Fruit fly (Drosophila melanogaster) whole organism, wandering third instar larva: ENCODE measurements around the gene CG2017.

Experiments
- Abd-B ChIP-seq: fragments of >200 bp; optimal IDR thresholded peaks from 2 replicates; lab custom pipeline; 2017; ENCODE audit warnings: missing biosample characterization, missing genetic modification characterization
- CG32264 ChIP-seq: fragments of 200-800 bp; sonication (Bioruptor generic); optimal IDR thresholded peaks from 2 replicates; lab custom pipeline; 2016; ENCODE audit warnings: missing biosample characterization, missing genetic modification characterization
- CG9705 ChIP-seq: fragments of 200-800 bp; sonication (Bioruptor generic); optimal IDR thresholded peaks from 2 replicates; lab custom pipeline; 2018; ENCODE audit warnings: missing biosample characterization, mild to moderate bottlenecking, missing genetic modification characterization
- CrebA ChIP-seq: fragments of 200-800 bp; sonication (Bioruptor generic); optimal IDR thresholded peaks from 2 replicates; lab custom pipeline; 2016; ENCODE audit warnings: missing biosample characterization, mild to moderate bottlenecking, missing genetic modification characterization, borderline replicate concordance
- Dfd ChIP-seq: fragments of >200 bp; optimal IDR thresholded peaks from 2 replicates; lab custom pipeline; 2017; ENCODE audit warnings: missing biosample characterization, missing genetic modification characterization
- Dif ChIP-seq: fragments of 200-275, 200-300 bp; sonication (Bioruptor generic); optimal IDR thresholded peaks from 2 replicates; lab custom pipeline; 2018; ENCODE audit warnings: missing biosample characterization, missing genetic modification characterization; ENCODE audit not compliant: partially characterized antibody
- GATAd ChIP-seq: sonication (Bioruptor generic); optimal IDR thresholded peaks from 2 replicates; lab custom pipeline; 2016; ENCODE audit warnings: missing biosample characterization, missing genetic modification characterization
- HLH106 ChIP-seq: fragments of 200-800 bp; optimal IDR thresholded peaks from 3 replicates; lab custom pipeline; 2019; ENCODE audit warnings: missing biosample characterization, mild to moderate bottlenecking, missing genetic modification characterization, moderate library complexity
- Hnf4 ChIP-seq: fragments of 200-800 bp; sonication (Bioruptor generic); optimal IDR thresholded peaks from 2 replicates; lab custom pipeline; 2016; ENCODE audit warnings: missing biosample characterization, mild to moderate bottlenecking, missing genetic modification characterization
- Hr78 ChIP-seq: fragments of >200 bp; optimal IDR thresholded peaks from 2 replicates; lab custom pipeline; 2017; ENCODE audit warnings: missing biosample characterization, missing genetic modification characterization
- Hr83 ChIP-seq: fragments of 200-300 bp; sonication (Bioruptor generic); optimal IDR thresholded peaks from 2 replicates; lab custom pipeline; 2016; ENCODE audit warnings: missing biosample characterization, mild to moderate bottlenecking, missing genetic modification characterization, moderate library complexity; ENCODE audit not compliant: poor library complexity, severe bottlenecking
- Jra ChIP-seq: sonication (Bioruptor generic); optimal IDR thresholded peaks from 2 replicates; lab custom pipeline; 2016; ENCODE audit warnings: missing biosample characterization, missing genetic modification characterization
- Mio ChIP-seq: sonication (Bioruptor generic); optimal IDR thresholded peaks from 2 replicates; lab custom pipeline; 2016; ENCODE audit warnings: missing biosample characterization, missing genetic modification characterization
- Myc ChIP-seq: fragments of >200 bp; optimal IDR thresholded peaks from 2 replicates; lab custom pipeline; 2017
- N ChIP-seq: fragments of >200 bp; optimal IDR thresholded peaks from 2 replicates; lab custom pipeline; 2018; ENCODE audit warnings: missing biosample characterization, missing external identifiers, missing genetic modification characterization
- OdsH ChIP-seq: fragments of 200-800 bp; sonication (Bioruptor generic); optimal IDR thresholded peaks from 2 replicates; lab custom pipeline; 2016; ENCODE audit warnings: missing biosample characterization, mild to moderate bottlenecking, missing genetic modification characterization
- Rel ChIP-seq, 2 experiments: fragments of 200-800 bp; sonication (Bioruptor generic) in 1 of 2; optimal IDR thresholded peaks; 2 replicates in 1 of 2; 3 replicates in 1 of 2; lab custom pipeline; 2016 to 2019; ENCODE audit warnings: mild to moderate bottlenecking in 2 of 2, missing biosample characterization in 2 of 2, missing genetic modification characterization in 2 of 2, moderate library complexity in 1 of 2
- Sp1 ChIP-seq: fragments of 200-800 bp; sonication (Bioruptor generic); optimal IDR thresholded peaks from 3 replicates; lab custom pipeline; 2019; ENCODE audit warnings: missing biosample characterization, mild to moderate bottlenecking, missing genetic modification characterization, moderate library complexity
- Vsx2 ChIP-seq: fragments of 200-300, 225-300 bp; sonication (Bioruptor generic); optimal IDR thresholded peaks from 2 replicates; lab custom pipeline; 2018; ENCODE audit warnings: missing biosample characterization, missing genetic modification characterization; ENCODE audit not compliant: partially characterized antibody
- br ChIP-seq: fragments of 200-800 bp; sonication (Bioruptor generic); optimal IDR thresholded peaks from 2 replicates; lab custom pipeline; 2016; ENCODE audit warnings: missing biosample characterization, missing genetic modification characterization
- brk ChIP-seq: fragments of 200-800 bp; sonication (Bioruptor generic); optimal IDR thresholded peaks from 2 replicates; lab custom pipeline; 2016; ENCODE audit warnings: missing biosample characterization, mild to moderate bottlenecking, missing genetic modification characterization
- dl ChIP-seq, 2 experiments: fragments of 175-275, 200-275 bp in 1 of 2; fragments of 200-275 bp in 1 of 2; sonication (Bioruptor generic); optimal IDR thresholded peaks; lab custom pipeline; 2018; ENCODE audit warnings: mild to moderate bottlenecking in 2 of 2, missing biosample characterization in 2 of 2, missing genetic modification characterization in 2 of 2, moderate library complexity in 2 of 2; ENCODE audit not compliant: partially characterized antibody in 2 of 2, insufficient read depth in 1 of 2
- dmrt93B ChIP-seq: fragments of 200-800 bp; sonication (Bioruptor generic); optimal IDR thresholded peaks from 2 replicates; lab custom pipeline; 2018; ENCODE audit warnings: missing biosample characterization, mild to moderate bottlenecking, missing genetic modification characterization
- dsf ChIP-seq: sonication (Bioruptor generic); optimal IDR thresholded peaks from 2 replicates; lab custom pipeline; 2016; ENCODE audit warnings: missing biosample characterization, missing genetic modification characterization, borderline replicate concordance
- ey ChIP-seq: fragments of 200-800 bp; sonication (Bioruptor generic); optimal IDR thresholded peaks from 2 replicates; lab custom pipeline; 2016; ENCODE audit warnings: missing biosample characterization, missing genetic modification characterization
- foxo ChIP-seq, 2 experiments: fragments of 200-800 bp; sonication (Bioruptor generic); optimal IDR thresholded peaks; 2 replicates in 1 of 2; 3 replicates in 1 of 2; lab custom pipeline; 2016 to 2017; ENCODE audit warnings: missing biosample characterization in 2 of 2, missing genetic modification characterization in 2 of 2
- fru ChIP-seq: fragments of 200-800 bp; sonication (Bioruptor generic); optimal IDR thresholded peaks from 3 replicates; lab custom pipeline; 2016; ENCODE audit warnings: missing biosample characterization, mild to moderate bottlenecking, missing genetic modification characterization
- h ChIP-seq: fragments of 200-800 bp; sonication (Bioruptor generic); optimal IDR thresholded peaks from 3 replicates; lab custom pipeline; 2016; ENCODE audit warnings: missing biosample characterization, mild to moderate bottlenecking, missing genetic modification characterization
- jim ChIP-seq: fragments of 175-275, 200-325 bp; sonication (Bioruptor generic); optimal IDR thresholded peaks from 2 replicates; lab custom pipeline; 2016; ENCODE audit warnings: missing biosample characterization, mild to moderate bottlenecking, missing genetic modification characterization
- lola ChIP-seq: fragments of >200 bp; optimal IDR thresholded peaks from 2 replicates; lab custom pipeline; 2017; ENCODE audit warnings: missing biosample characterization, missing genetic modification characterization
- pan ChIP-seq: fragments of >200 bp; optimal IDR thresholded peaks from 2 replicates; lab custom pipeline; 2017
- psq ChIP-seq: fragments of 200-800 bp; sonication (Bioruptor generic); optimal IDR thresholded peaks from 3 replicates; lab custom pipeline; 2017; ENCODE audit warnings: missing biosample characterization, mild to moderate bottlenecking, missing genetic modification characterization, moderate library complexity
- rgr ChIP-seq: fragments of 200-800 bp; sonication (Bioruptor generic); optimal IDR thresholded peaks from 3 replicates; lab custom pipeline; 2016; ENCODE audit warnings: missing biosample characterization, mild to moderate bottlenecking, missing genetic modification characterization
- sage ChIP-seq: fragments of 200-800 bp; sonication (Bioruptor generic); optimal IDR thresholded peaks from 2 replicates; lab custom pipeline; 2016; ENCODE audit warnings: missing biosample characterization, mild to moderate bottlenecking, missing genetic modification characterization
- sv ChIP-seq: fragments of 200-800 bp; sonication (Bioruptor generic); optimal IDR thresholded peaks from 3 replicates; lab custom pipeline; 2016; ENCODE audit warnings: missing biosample characterization, missing genetic modification characterization
- tai ChIP-seq: sonication (Bioruptor generic); optimal IDR thresholded peaks from 2 replicates; lab custom pipeline; 2016; ENCODE audit warnings: missing biosample characterization, missing genetic modification characterization
- usp ChIP-seq: fragments of >200 bp; optimal IDR thresholded peaks from 2 replicates; lab custom pipeline; 2017; ENCODE audit warnings: missing biosample characterization, missing genetic modification characterization
- woc ChIP-seq: sonication (Bioruptor generic); optimal IDR thresholded peaks from 2 replicates; lab custom pipeline; 2016; ENCODE audit warnings: missing biosample characterization, mild to moderate bottlenecking, missing genetic modification characterization

The CG2017 gene

dm6 chr3R:5832345-5832981, 29.7 kb downstream of the CG2017 start:
- no peak for TF ChIP-seq usp (GFP tag; lab: Kevin White, UChicago)

DNA sequence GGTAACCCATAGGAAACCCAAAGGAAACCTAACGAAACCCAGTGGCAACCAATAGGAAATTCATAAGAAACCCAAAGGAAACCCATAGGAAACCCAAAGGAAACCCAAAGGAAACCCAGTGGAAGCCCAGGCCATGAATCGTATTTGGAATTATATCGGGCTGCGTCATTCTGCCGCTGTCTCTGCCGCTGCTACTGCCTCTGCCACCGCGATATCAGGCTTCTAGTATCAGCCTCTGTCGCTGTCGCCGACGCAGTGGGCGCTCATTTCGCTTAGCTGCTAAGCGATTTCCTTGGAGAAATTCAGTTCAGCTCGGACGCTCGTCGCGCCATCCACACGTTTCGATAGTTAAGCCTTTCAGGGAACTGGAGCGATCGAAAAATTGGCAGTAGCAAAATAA, 30.9 kb downstream of the CG2017 start, which contains the start of gene CG1208:
Gene CG1208, plus strand, starts transcription at position 301 of the 400 bp plus-strand sequence.
- no peak for TF ChIP-seq psq (GFP tag; lab: Kevin White, UChicago)
- TF ChIP-seq OdsH = no peak
- no peak for TF ChIP-seq Hr78 (GFP tag; lab: Kevin White, UChicago)
- no peak for TF ChIP-seq Vsx2
- TF ChIP-seq lola (GFP tag; lab: Kevin White, UChicago) = no peak
- TF ChIP-seq h (GFP tag; lab: Kevin White, UChicago) = no peak
- TF ChIP-seq Rel (GFP tag; optimal IDR thresholded peaks at IDR 0.05; lab: Kevin White, UChicago) = no peak
- no peak for TF ChIP-seq Rel (tag; optimal IDR thresholded peaks at IDR 0.05; lab: Kevin White, UChicago)
- TF ChIP-seq fru = no peak
- TF ChIP-seq woc (GFP tag; lab: Kevin White, UChicago) = no peak
- no peak for TF ChIP-seq CG32264 (GFP tag; lab: Kevin White, UChicago)
- no peak for TF ChIP-seq ey (GFP tag; lab: Kevin White, UChicago)

dm6 chr3R:5829762-5830161, 32.4 kb downstream of the CG2017 start, which contains the start of gene glob3:
Gene glob3 (plus strand): TSS chr3R:5830062.
- no peak for TF ChIP-seq brk (GFP tag; lab: Kevin White, UChicago)
- no peak for TF ChIP-seq HLH106 (tag; lab: Kevin White, UChicago)
- no peak for TF ChIP-seq Vsx2
- TF ChIP-seq OdsH = no peak
- TF ChIP-seq fru = no peak
- TF ChIP-seq br (GFP tag; lab: Kevin White, UChicago) = no peak
- no peak for TF ChIP-seq CG9705 (GFP tag; lab: Kevin White, UChicago)
- no peak for TF ChIP-seq foxo (GFP tag; optimal IDR thresholded peaks at IDR 0.05; lab: Kevin White, UChicago)
- no peak for TF ChIP-seq GATAd

- TF ChIP-seq dsf (GFP tag; lab: Kevin White, UChicago) (peak; percentile 58), Myc (peak; percentile 33), Rel (GFP tag; optimal IDR thresholded peaks at IDR 0.05; lab: Kevin White, UChicago) (peak; percentile 25), Rel (tag; optimal IDR thresholded peaks at IDR 0.05; lab: Kevin White, UChicago) (peak; percentile 41), dl (GFP tag; optimal IDR thresholded peaks at IDR 0.05; lab: Kevin White, UChicago; ENCODE audit: insufficient read depth in 1 of 2, partially characterized antibody in 2 of 2) (no peak), CG32264 (GFP tag; lab: Kevin White, UChicago) (peak; percentile 21), woc (GFP tag; lab: Kevin White, UChicago) (peak; percentile 76), usp (GFP tag; lab: Kevin White, UChicago) (no peak), sage (GFP tag; lab: Kevin White, UChicago) (peak; percentile 78), Dif (GFP tag; lab: Kevin White, UChicago) (no peak), br (GFP tag; lab: Kevin White, UChicago) (peak; percentile 70), lola (GFP tag; lab: Kevin White, UChicago) (no peak), tai (GFP tag; lab: Kevin White, UChicago) (no peak), CG9705 (GFP tag; lab: Kevin White, UChicago) (peak; percentile 48), Sp1 (GFP tag; lab: Kevin White, UChicago) (peak; percentile 70), Hr78 (GFP tag; lab: Kevin White, UChicago) (no peak), Jra (GFP tag; lab: Kevin White, UChicago) (peak; percentile 86), N (GFP tag; lab: Kevin White, UChicago) (no peak), fru (peak; percentile 67), HLH106 (tag; lab: Kevin White, UChicago) (peak; percentile 78), Hr83 (GFP tag; lab: Kevin White, UChicago) (peak; percentile 27), GATAd (no peak), sv (peak; percentile 68), Mio (GFP tag; lab: Kevin White, UChicago) (no peak), OdsH (peak; percentile 77), rgr (GFP tag; lab: Kevin White, UChicago) (peak; percentile 82), h (GFP tag; lab: Kevin White, UChicago) (peak; percentile 83), Hnf4 (GFP tag; lab: Kevin White, UChicago) (peak; percentile 88), dmrt93B (GFP tag; lab: Kevin White, UChicago) (peak; percentile 45), Dfd (GFP tag; lab: Kevin White, UChicago) (no peak), Vsx2 (no peak), CrebA (peak; percentile 46), brk (GFP tag; lab: Kevin White, UChicago) (peak; percentile 92), pan (lab: Kevin White, UChicago) (no peak), foxo (GFP tag; optimal IDR thresholded peaks at IDR 0.05; lab: Kevin White, UChicago) (peak in 1 of 2 experiments; percentile 79), Abd-B (GFP tag; lab: Kevin White, UChicago) (no peak), ey (GFP tag; lab: Kevin White, UChicago) (peak; percentile 50), jim (no peak), psq (GFP tag; lab: Kevin White, UChicago) (peak; percentile 68)
These were observed 37.7 kb downstream of the CG2017 start, which contains the start of the genes Sec20 and dgrn for dm6 chr3R:5824456-5824855. Gene Sec20 (minus strand): TSS chr3R:5824532. Gene dgrn (plus strand): TSS chr3R:5824615.
